Worm (Caenorhabditis elegans): Measurements from ENCODE around the gene gcy-5.

ce11 chrII:10350487-10350886 lies 34.5 kb upstream of the gcy-5 start, which contains the start of gene C07E3.9:
- TF ChIP-seq sea-2 (GFP tag; IDR thresholded peaks at IDR 0.05), result no peak
- no peak for TF ChIP-seq unc-62 (GFP tag; optimal IDR thresholded peaks at IDR 0.05)
- TF ChIP-seq nhr-179 (tag; optimal IDR thresholded peaks at IDR 0.05), result no peak
- TF ChIP-seq unc-130 (GFP tag; optimal IDR thresholded peaks at IDR 0.05), result no peak
- no peak for TF ChIP-seq hlh-12 (tag; optimal IDR thresholded peaks at IDR 0.05)
- TF ChIP-seq ZK185.1 (tag; optimal IDR thresholded peaks at IDR 0.05; ENCODE audit: poor library complexity, severe bottlenecking), result no peak
- no peak for TF ChIP-seq F39B2.1 (GFP tag; IDR thresholded peaks at IDR 0.05)
- TF ChIP-seq sdz-38 (tag; optimal IDR thresholded peaks at IDR 0.05), result no peak
- no peak for TF ChIP-seq egl-18 (GFP tag; IDR thresholded peaks at IDR 0.05)
- TF ChIP-seq xnd-1 (tag; optimal IDR thresholded peaks at IDR 0.05), result no peak
- TF ChIP-seq ceh-40 (GFP tag; IDR thresholded peaks at IDR 0.05), result no peak
- no peak for TF ChIP-seq attf-6 (GFP tag; IDR thresholded peaks at IDR 0.05)
